Fruit fly (Drosophila melanogaster): ENCODE results near the gene CG3191.

CG3191 gene

DNA sequence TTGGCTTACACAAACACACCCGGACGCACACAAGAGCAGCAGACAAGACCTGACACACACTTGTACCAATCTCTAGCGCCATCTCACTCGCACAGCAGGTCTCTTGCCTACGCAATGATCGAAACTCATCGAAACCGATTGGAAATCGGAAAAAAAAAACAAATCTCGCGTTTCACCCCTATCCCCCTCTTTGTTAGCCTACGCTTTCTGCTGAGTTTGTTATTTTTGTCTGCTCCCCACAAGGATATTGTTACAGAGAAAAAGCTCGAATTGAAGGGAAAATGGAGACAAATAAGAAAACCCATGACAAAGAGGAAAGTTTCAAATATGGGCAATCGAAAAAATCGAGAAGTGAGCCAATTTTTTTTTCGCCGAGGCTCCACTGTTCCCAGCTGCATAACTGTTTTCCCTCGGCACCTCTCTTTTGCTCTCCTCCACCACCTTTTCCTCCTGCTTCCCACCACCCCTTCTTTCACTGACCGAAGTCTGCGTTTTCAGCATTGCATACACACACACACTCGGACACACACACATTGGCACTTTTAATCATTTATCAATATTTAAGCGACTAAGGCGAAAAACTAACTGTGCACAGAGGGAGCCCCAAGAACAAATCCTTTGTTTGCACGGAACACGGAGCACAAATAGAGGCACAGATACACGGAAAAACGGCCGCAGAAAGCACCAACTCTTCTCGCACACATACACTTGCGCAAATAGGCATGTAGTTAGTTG is 18.2 kb upstream of the CG3191 start (continued):
- TF ChIP-seq crol (GFP tag; IDR thresholded peaks at IDR 0.05) (peak; percentile 73), CG34422 (GFP tag; IDR thresholded peaks at IDR 0.05) (0 out of 3 replicates have a peak, but pooled peaks have one; percentile 17), bbx (GFP tag; IDR thresholded peaks at IDR 0.05; ENCODE audit: partially characterized antibody) (0 out of 2 replicates have a peak, but pooled peaks have one; percentile 16), CG15073 (GFP tag; optimal IDR thresholded peaks at IDR 0.05) (no peak), CG10209 (GFP tag; optimal IDR thresholded peaks at IDR 0.05) (no peak), inv (GFP tag; IDR thresholded peaks at IDR 0.05; ENCODE audit: partially characterized antibody) (no peak), ewg (GFP tag; optimal IDR thresholded peaks at IDR 0.05) (no peak), Med (GFP tag) (peak; percentile 58), CG6791 (GFP tag; IDR thresholded peaks at IDR 0.05; ENCODE audit: partially characterized antibody) (0 out of 3 replicates have a peak, but pooled peaks have one; percentile 23), CG10321 (GFP tag; IDR thresholded peaks at IDR 0.05) (peak; percentile 73; the same call in 1 of the 2 replicates), zfh1 (GFP tag; IDR thresholded peaks at IDR 0.05) (no peak), otp (GFP tag; IDR thresholded peaks at IDR 0.05) (no peak), CG32767 (GFP tag; IDR thresholded peaks at IDR 0.05) (0 out of 2 replicates have a peak, but pooled peaks have one; percentile 8), rib (GFP tag; IDR thresholded peaks at IDR 0.05) (no peak), Pdp1 (GFP tag; optimal IDR thresholded peaks at IDR 0.05) (peak in 1 of 2 experiments; percentile 59), bcd (GFP tag; optimal IDR thresholded peaks at IDR 0.05) (no peak), D19A (tag; optimal IDR thresholded peaks at IDR 0.05) (no peak), Gsc (GFP tag; IDR thresholded peaks at IDR 0.05) (no peak), fd102C (GFP tag; optimal IDR thresholded peaks at IDR 0.05) (no peak), MTF-1 (GFP tag; optimal IDR thresholded peaks at IDR 0.05; ENCODE audit: borderline replicate concordance) (peak; percentile 2), sc (optimal IDR thresholded peaks at IDR 0.05) (no peak), sc (GFP tag; optimal IDR thresholded peaks at IDR 0.05) (no peak), ems (GFP tag; optimal IDR thresholded peaks at IDR 0.05) (no peak), Abd-B (GFP tag; optimal IDR thresholded peaks at IDR 0.05) (no peak), mirr (GFP tag; optimal IDR thresholded peaks at IDR 0.05) (peak; percentile 7), Drgx (GFP tag; IDR thresholded peaks at IDR 0.05) (peak; percentile 56), row (GFP tag; IDR thresholded peaks at IDR 0.05) (peak; percentile 17; the same call in 1 of the 3 replicates), nom (GFP tag; optimal IDR thresholded peaks at IDR 0.05) (peak; percentile 49), BEAF-32 (GFP tag; optimal IDR thresholded peaks at IDR 0.05) (no peak), YL-1 (GFP tag; optimal IDR thresholded peaks at IDR 0.05) (peak; percentile 8), abd-A (tag; optimal IDR thresholded peaks at IDR 0.05) (no peak), vvl (GFP tag; IDR thresholded peaks at IDR 0.05) (no peak), CG3065 (GFP tag; optimal IDR thresholded peaks at IDR 0.05) (no peak), CG1647 (GFP tag; optimal IDR thresholded peaks at IDR 0.05) (no peak), CG13123 (GFP tag; optimal IDR thresholded peaks at IDR 0.05) (no peak), CG1832 (GFP tag; optimal IDR thresholded peaks at IDR 0.05) (peak; percentile 50), cg (GFP tag; optimal IDR thresholded peaks at IDR 0.05) (peak; percentile 79), gcm (GFP tag; optimal IDR thresholded peaks at IDR 0.05) (no peak), Kr (GFP tag; optimal IDR thresholded peaks at IDR 0.05) (peak; percentile 58), HLHmδ (GFP tag; optimal IDR thresholded peaks at IDR 0.05) (no peak), kay (GFP tag; optimal IDR thresholded peaks at IDR 0.05) (no peak), CG8290 (GFP tag; optimal IDR thresholded peaks at IDR 0.05) (peak; percentile 12), CG8290 (tag; optimal IDR thresholded peaks at IDR 0.05) (peak in 1 of 2 experiments; percentile 42), CG16779 (GFP tag; IDR thresholded peaks at IDR 0.05) (no peak), Hmr (GFP tag; optimal IDR thresholded peaks at IDR 0.05) (no peak), CG30431 (GFP tag; optimal IDR thresholded peaks at IDR 0.05) (no peak), Fer2 (tag; optimal IDR thresholded peaks at IDR 0.05) (no peak), pfk (GFP tag; optimal IDR thresholded peaks at IDR 0.05) (no peak), lola (GFP tag; optimal IDR thresholded peaks at IDR 0.05) (peak in 1 of 3 experiments; percentile 9)

Data from whole organism, embryonic.